Fruit fly (Drosophila melanogaster) whole organism, prepupa: Measurements from ENCODE around the gene Nuak.

Source experiments
- Blimp-1 ChIP-seq: fragments of 200-800 bp; sonication (Bioruptor generic); optimal IDR thresholded peaks from 3 replicates; lab custom pipeline; 2017; ENCODE audit warnings: missing biosample characterization, missing genetic modification characterization, mild to moderate bottlenecking, moderate library complexity, missing genetic modification reagents
- CG10631 ChIP-seq: fragments of 200-800 bp; sonication (Bioruptor generic); optimal IDR thresholded peaks from 2 replicates; lab custom pipeline; 2016; ENCODE audit warnings: missing biosample characterization, missing genetic modification characterization
- CG11294 ChIP-seq: fragments of 200-800 bp; sonication (Bioruptor generic); IDR thresholded peaks from 2 replicates; pipeline ENCODE4 v1.3.6; 2022; ENCODE audit warnings: missing biosample characterization, missing genetic modification characterization
- CG11762 ChIP-seq: fragments of 200-800 bp; sonication (Bioruptor generic); optimal IDR thresholded peaks from 3 replicates; lab custom pipeline; 2016; ENCODE audit warnings: missing biosample characterization, missing genetic modification characterization; ENCODE audit not compliant: insufficient read depth
- CG1621 ChIP-seq: fragments of 200-800 bp; sonication (Bioruptor generic); optimal IDR thresholded peaks from 3 replicates; lab custom pipeline; 2018; ENCODE audit warnings: missing biosample characterization, mild to moderate bottlenecking, missing genetic modification characterization
- CG16779 ChIP-seq: fragments of 200-800 bp; sonication (Bioruptor generic); optimal IDR thresholded peaks from 3 replicates; lab custom pipeline; 2017; ENCODE audit warnings: missing biosample characterization, mild to moderate bottlenecking, missing genetic modification characterization
- CG3032 ChIP-seq: fragments of 200-800 bp; optimal IDR thresholded peaks from 2 replicates; lab custom pipeline; 2019; ENCODE audit warnings: missing biosample characterization, mild to moderate bottlenecking, missing genetic modification characterization, moderate library complexity
- CG31627 ChIP-seq: fragments of 200-800 bp; sonication (Bioruptor generic); optimal IDR thresholded peaks from 3 replicates; lab custom pipeline; 2016; ENCODE audit warnings: missing biosample characterization, missing genetic modification characterization
- CG32006 ChIP-seq: fragments of 200-800 bp; sonication (Bioruptor generic); optimal IDR thresholded peaks from 3 replicates; lab custom pipeline; 2017; ENCODE audit warnings: missing biosample characterization, mild to moderate bottlenecking, missing genetic modification characterization
- CG34406 ChIP-seq: fragments of 200-800 bp; sonication (Bioruptor generic); optimal IDR thresholded peaks from 3 replicates; lab custom pipeline; 2016; ENCODE audit warnings: missing biosample characterization, missing genetic modification characterization
- CG3919 ChIP-seq: fragments of 200-800 bp; sonication (Bioruptor generic); optimal IDR thresholded peaks from 3 replicates; lab custom pipeline; 2016; ENCODE audit warnings: missing biosample characterization, missing genetic modification characterization
- CG4318 ChIP-seq: fragments of 200-800 bp; sonication (Bioruptor generic); optimal IDR thresholded peaks from 3 replicates; lab custom pipeline; 2017; ENCODE audit warnings: missing biosample characterization, mild to moderate bottlenecking, missing genetic modification characterization
- CG6276 ChIP-seq: fragments of 200-800 bp; sonication (Bioruptor generic); optimal IDR thresholded peaks from 2 replicates; lab custom pipeline; 2017; ENCODE audit warnings: missing biosample characterization, mild to moderate bottlenecking, missing genetic modification characterization
- CG6808 ChIP-seq: fragments of 200-800 bp; sonication (Bioruptor generic); optimal IDR thresholded peaks from 3 replicates; lab custom pipeline; 2017; ENCODE audit warnings: missing biosample characterization, missing genetic modification characterization, mild to moderate bottlenecking, moderate library complexity, missing genetic modification reagents
- CG6854 ChIP-seq: fragments of 200-800 bp; sonication (Bioruptor generic); optimal IDR thresholded peaks from 2 replicates; lab custom pipeline; 2017; ENCODE audit warnings: missing biosample characterization, mild to moderate bottlenecking, missing genetic modification characterization
- CG8119 ChIP-seq: fragments of 200-800 bp; sonication (Bioruptor generic); IDR thresholded peaks from 3 replicates; pipeline ENCODE4 v1.3.6; 2022; ENCODE audit warnings: missing biosample characterization, missing genetic modification characterization
- CG8319 ChIP-seq: fragments of 200-800 bp; sonication (Bioruptor generic); optimal IDR thresholded peaks from 3 replicates; lab custom pipeline; 2016; ENCODE audit warnings: missing biosample characterization, missing genetic modification characterization
- CG8632 ChIP-seq: fragments of 200-800 bp; sonication (Bioruptor generic); optimal IDR thresholded peaks from 3 replicates; lab custom pipeline; 2016; ENCODE audit warnings: missing biosample characterization, missing genetic modification characterization
- CG9139 ChIP-seq: fragments of 200-800 bp; sonication (Bioruptor generic); optimal IDR thresholded peaks from 3 replicates; lab custom pipeline; 2017; ENCODE audit warnings: missing biosample characterization, mild to moderate bottlenecking, missing genetic modification characterization
- Eip75B ChIP-seq: fragments of 200-800 bp; sonication (Bioruptor generic); optimal IDR thresholded peaks from 3 replicates; lab custom pipeline; 2016; ENCODE audit warnings: missing biosample characterization, missing genetic modification characterization
- Eip78C ChIP-seq: fragments of 200-800 bp; sonication (Bioruptor generic); peaks from one replicate; lab custom pipeline; 2016; ENCODE audit warnings: missing biosample characterization, missing genetic modification characterization
- Eip93F ChIP-seq: fragments of 200-800 bp; sonication (Bioruptor generic); optimal IDR thresholded peaks from 2 replicates; lab custom pipeline; 2016; ENCODE audit warnings: missing biosample characterization, mild to moderate bottlenecking, missing genetic modification characterization
- Ets21C ChIP-seq: fragments of 200-800 bp; sonication (Bioruptor generic); optimal IDR thresholded peaks from 3 replicates; lab custom pipeline; 2016; ENCODE audit warnings: missing biosample characterization, missing genetic modification characterization
- Gug ChIP-seq: fragments of 200-800 bp; sonication (Bioruptor generic); IDR thresholded peaks from 2 replicates; pipeline ENCODE4 v1.3.6; 2022; ENCODE audit warnings: missing biosample characterization, missing genetic modification characterization
- Hr38 ChIP-seq: sonication (Bioruptor generic); optimal IDR thresholded peaks from 2 replicates; lab custom pipeline; 2016; ENCODE audit warnings: missing biosample characterization, missing genetic modification characterization
- Hr39 ChIP-seq: fragments of 200-800 bp; sonication (Bioruptor generic); optimal IDR thresholded peaks from 2 replicates; lab custom pipeline; 2016; ENCODE audit warnings: missing biosample characterization, missing genetic modification characterization
- Met ChIP-seq: fragments of 200-800 bp; sonication (Bioruptor generic); optimal IDR thresholded peaks from 3 replicates; lab custom pipeline; 2016; ENCODE audit warnings: missing biosample characterization, missing genetic modification characterization
- OdsH ChIP-seq: fragments of 200-800 bp; sonication (Bioruptor generic); optimal IDR thresholded peaks from 3 replicates; lab custom pipeline; 2016; ENCODE audit warnings: missing biosample characterization, missing genetic modification characterization
- Sox102F ChIP-seq: fragments of 200-800 bp; sonication (Bioruptor generic); optimal IDR thresholded peaks from 2 replicates; lab custom pipeline; 2016; ENCODE audit warnings: missing biosample characterization, mild to moderate bottlenecking, missing genetic modification characterization
- Sox14 ChIP-seq: fragments of 200-800 bp; sonication (Bioruptor generic); optimal IDR thresholded peaks from 3 replicates; lab custom pipeline; 2016; ENCODE audit warnings: missing biosample characterization, missing genetic modification characterization
- Sox15 ChIP-seq: fragments of 200-800 bp; sonication (Bioruptor generic); optimal IDR thresholded peaks from 3 replicates; lab custom pipeline; 2016; ENCODE audit warnings: missing biosample characterization, missing genetic modification characterization
- acj6 ChIP-seq: fragments of 200-800 bp; sonication (Bioruptor generic); optimal IDR thresholded peaks from 3 replicates; lab custom pipeline; 2016; ENCODE audit warnings: missing biosample characterization, missing genetic modification characterization
- cyc ChIP-seq: fragments of 200-800 bp; sonication (Bioruptor generic); optimal IDR thresholded peaks from 3 replicates; lab custom pipeline; 2016; ENCODE audit warnings: missing biosample characterization, missing genetic modification characterization
- dsx ChIP-seq: fragments of 200-800 bp; optimal IDR thresholded peaks from 3 replicates; lab custom pipeline; 2019; ENCODE audit warnings: missing biosample characterization, mild to moderate bottlenecking, missing genetic modification characterization, moderate library complexity; ENCODE audit not compliant: poor library complexity, severe bottlenecking
- eg ChIP-seq: fragments of 200-800 bp; sonication (Bioruptor generic); IDR thresholded peaks from 3 replicates; pipeline ENCODE4 v1.3.6; 2022; ENCODE audit warnings: missing biosample characterization, missing genetic modification characterization
- esn ChIP-seq: fragments of 200-800 bp; sonication (Bioruptor generic); optimal IDR thresholded peaks from 2 replicates; lab custom pipeline; 2016; ENCODE audit warnings: missing biosample characterization, mild to moderate bottlenecking, missing genetic modification characterization, moderate library complexity
- fd59A ChIP-seq: fragments of 200-800 bp; sonication (Bioruptor generic); optimal IDR thresholded peaks from 2 replicates; lab custom pipeline; 2017; ENCODE audit warnings: missing biosample characterization, mild to moderate bottlenecking, missing genetic modification characterization, missing genetic modification reagents
- fd85E ChIP-seq: fragments of 200-800 bp; sonication (Bioruptor generic); optimal IDR thresholded peaks from 3 replicates; lab custom pipeline; 2016; ENCODE audit warnings: missing biosample characterization, missing genetic modification characterization
- fkh ChIP-seq: fragments of 200-800 bp; sonication (Bioruptor generic); optimal IDR thresholded peaks from 3 replicates; lab custom pipeline; 2017; ENCODE audit warnings: missing biosample characterization, mild to moderate bottlenecking, missing genetic modification characterization, moderate library complexity
- lz ChIP-seq: fragments of 200-800 bp; sonication (Bioruptor generic); optimal IDR thresholded peaks from 3 replicates; lab custom pipeline; 2016; ENCODE audit warnings: missing biosample characterization, missing genetic modification characterization
- pdm3 ChIP-seq: fragments of 200-800 bp; sonication (Bioruptor generic); optimal IDR thresholded peaks from 3 replicates; lab custom pipeline; 2016; ENCODE audit warnings: missing biosample characterization, missing genetic modification characterization
- salr ChIP-seq, 2 experiments: fragments of 200-800 bp; sonication (Bioruptor generic); optimal IDR thresholded peaks; 3 replicates each; lab custom pipeline; 2016 to 2018; ENCODE audit warnings: missing biosample characterization in 2 of 2, missing genetic modification characterization in 2 of 2, mild to moderate bottlenecking in 1 of 2
- spab ChIP-seq: fragments of 200-800 bp; sonication (Bioruptor generic); optimal IDR thresholded peaks from 2 replicates; lab custom pipeline; 2017; ENCODE audit warnings: missing biosample characterization, mild to moderate bottlenecking, missing genetic modification characterization, missing genetic modification reagents
- ss ChIP-seq, 2 experiments: fragments of 200-800 bp; sonication (Bioruptor generic); optimal IDR thresholded peaks; 2 replicates in 1 of 2; 3 replicates in 1 of 2; lab custom pipeline; 2017 to 2018; ENCODE audit warnings: mild to moderate bottlenecking in 2 of 2, missing biosample characterization in 2 of 2, missing genetic modification characterization in 2 of 2, moderate library complexity in 1 of 2
- topi ChIP-seq: fragments of 200-800 bp; sonication (Bioruptor generic); optimal IDR thresholded peaks from 3 replicates; lab custom pipeline; 2016; ENCODE audit warnings: missing biosample characterization, missing genetic modification characterization
- vri ChIP-seq: fragments of 200-800 bp; sonication (Bioruptor generic); optimal IDR thresholded peaks from 3 replicates; lab custom pipeline; 2016; ENCODE audit warnings: missing biosample characterization, mild to moderate bottlenecking, missing genetic modification characterization

The Nuak gene

DNA sequence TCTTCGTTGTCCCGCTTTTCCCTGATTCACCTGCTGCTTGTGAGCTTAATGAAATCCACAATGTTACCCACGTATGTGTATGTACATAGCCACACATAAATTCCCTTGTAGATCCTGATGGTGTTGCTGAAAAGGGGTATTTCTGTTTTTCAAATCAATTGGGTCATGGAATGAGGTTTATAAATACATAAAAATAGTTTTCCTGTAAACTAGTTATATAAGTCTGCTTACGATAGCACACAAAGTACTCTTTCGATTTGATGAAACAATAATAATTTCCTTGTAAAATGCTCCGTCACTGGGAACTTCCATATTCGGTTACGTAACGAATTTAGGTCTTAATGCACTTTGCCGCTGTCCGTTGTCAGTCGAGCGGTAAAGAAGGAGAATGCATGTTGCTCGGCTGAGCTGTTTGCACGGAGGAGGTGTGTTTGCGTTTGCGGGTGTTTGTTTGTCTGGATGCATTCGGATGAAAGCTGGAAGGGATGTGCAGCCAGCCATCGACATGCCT, 5.9 kb downstream of the Nuak start (continued):
- TF ChIP-seq CG16779 (tag; lab: Kevin White, UChicago) (no peak), vri (no peak), Hr38 (GFP tag; lab: Kevin White, UChicago) (no peak), fd59A (GFP tag; lab: Kevin White, UChicago) (peak; percentile 4), CG32006 (GFP tag; lab: Kevin White, UChicago) (peak; percentile 9), CG34406 (GFP tag; lab: Kevin White, UChicago) (peak; percentile 20), Met (GFP tag; lab: Kevin White, UChicago) (peak; percentile 25), CG1621 (tag; lab: Kevin White, UChicago) (peak; percentile 11), CG8319 (no peak), CG10631 (GFP tag; lab: Kevin White, UChicago) (peak; percentile 40), lz (GFP tag; lab: Kevin White, UChicago) (no peak), salr (GFP tag; optimal IDR thresholded peaks at IDR 0.05; lab: Kevin White, UChicago) (no peak), fkh (GFP tag; lab: Kevin White, UChicago) (no peak), Eip93F (no peak), acj6 (GFP tag; lab: Kevin White, UChicago) (peak; percentile 9), OdsH (GFP tag; lab: Kevin White, UChicago) (no peak)

DNA sequence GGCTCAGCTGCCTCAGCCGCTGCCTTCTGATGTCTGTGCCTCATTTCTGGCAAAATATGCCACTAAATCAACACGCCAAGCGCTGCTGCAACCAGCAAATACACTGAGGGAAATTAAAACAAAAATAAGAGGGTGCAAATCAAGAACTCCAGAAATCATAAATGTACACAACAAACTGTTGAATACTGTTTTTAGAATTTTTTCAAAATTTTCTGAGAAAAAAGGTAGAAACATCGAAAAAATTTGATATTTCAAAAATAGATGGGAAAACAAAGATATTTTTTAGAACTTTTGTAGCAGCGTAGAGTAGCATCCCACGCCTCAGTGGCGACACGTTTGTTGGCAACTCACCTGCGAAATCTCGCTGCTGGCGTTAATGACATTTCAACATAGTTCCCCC, 8.6 kb downstream of the Nuak start:
- TF ChIP-seq CG32006 (GFP tag; lab: Kevin White, UChicago) = peak; percentile 60
- TF ChIP-seq CG4318 (GFP tag; lab: Kevin White, UChicago) = no peak
- no peak for TF ChIP-seq CG1621 (tag; lab: Kevin White, UChicago)
- TF ChIP-seq Sox15 (GFP tag; lab: Kevin White, UChicago) = no peak
- no peak for TF ChIP-seq CG16779 (tag; lab: Kevin White, UChicago)
- peak; percentile 36 for TF ChIP-seq pdm3 (GFP tag; lab: Kevin White, UChicago)
- peak; percentile 55; the same call in 1 of the 3 replicates for TF ChIP-seq CG8119 (GFP tag; lab: Robert Waterston, UW)
- no peak for TF ChIP-seq CG34406 (GFP tag; lab: Kevin White, UChicago)
- TF ChIP-seq spab = no peak
- TF ChIP-seq salr (GFP tag; optimal IDR thresholded peaks at IDR 0.05; lab: Kevin White, UChicago) = peak in 1 of 2 experiments; percentile 30
- no peak for TF ChIP-seq CG3032
- TF ChIP-seq CG11294 (GFP tag; lab: Robert Waterston, UW) = peak; percentile 35; the same call in 1 of the 2 replicates
- TF ChIP-seq cyc (GFP tag; lab: Kevin White, UChicago) = no peak
- peak; percentile 16 for TF ChIP-seq CG10631 (GFP tag; lab: Kevin White, UChicago)
- no peak for TF ChIP-seq fkh (GFP tag; lab: Kevin White, UChicago)
- TF ChIP-seq eg (GFP tag; lab: Robert Waterston, UW) = peak; percentile 80
- TF ChIP-seq Met (GFP tag; lab: Kevin White, UChicago) = no peak
- no peak for TF ChIP-seq vri
- TF ChIP-seq lz (GFP tag; lab: Kevin White, UChicago) = no peak
- TF ChIP-seq Ets21C (GFP tag; lab: Kevin White, UChicago) = no peak
- TF ChIP-seq ss (GFP tag; optimal IDR thresholded peaks at IDR 0.05; lab: Kevin White, UChicago) = no peak
- TF ChIP-seq CG8632 (GFP tag; lab: Kevin White, UChicago) = no peak
- TF ChIP-seq fd59A (GFP tag; lab: Kevin White, UChicago) = no peak
- TF ChIP-seq Hr39 = no peak
- no peak for TF ChIP-seq Sox14 (GFP tag; lab: Kevin White, UChicago)
- TF ChIP-seq topi (GFP tag; lab: Kevin White, UChicago) = no peak
- TF ChIP-seq CG6854 (GFP tag; lab: Kevin White, UChicago) = no peak
- no peak for TF ChIP-seq Blimp-1 (GFP tag; lab: Kevin White, UChicago)
- TF ChIP-seq CG8319 = no peak
- peak; percentile 11 for TF ChIP-seq CG11762 (GFP tag; lab: Kevin White, UChicago)
- no peak for TF ChIP-seq CG6808 (GFP tag; lab: Kevin White, UChicago)
- no peak for TF ChIP-seq Eip93F
- no peak for TF ChIP-seq fd85E (GFP tag; lab: Kevin White, UChicago)
- peak; percentile 51 for TF ChIP-seq Eip78C (GFP tag; lab: Kevin White, UChicago)
- peak; percentile 44 for TF ChIP-seq OdsH (GFP tag; lab: Kevin White, UChicago)
- TF ChIP-seq Eip75B (GFP tag; lab: Kevin White, UChicago) = no peak
- no peak for TF ChIP-seq CG31627 (GFP tag; lab: Kevin White, UChicago)
- no peak for TF ChIP-seq acj6 (GFP tag; lab: Kevin White, UChicago)
- no peak for TF ChIP-seq Sox102F
- TF ChIP-seq CG6276 (GFP tag; lab: Kevin White, UChicago) = peak; percentile 43
- no peak for TF ChIP-seq dsx
- no peak for TF ChIP-seq esn (GFP tag; lab: Kevin White, UChicago)
- no peak for TF ChIP-seq CG9139 (GFP tag; lab: Kevin White, UChicago)
- peak; percentile 9 for TF ChIP-seq CG3919 (GFP tag; lab: Kevin White, UChicago)
- TF ChIP-seq Gug (GFP tag; lab: Robert Waterston, UW) = no peak
